Fruit fly (Drosophila melanogaster): Measurements from ENCODE around the gene CG6418.

CG6418 gene

dm6 chr3L:10857515-10858023, 21.3 kb downstream of the CG6418 start (continued):
- TF ChIP-seq kay (GFP tag; optimal IDR thresholded peaks at IDR 0.05) (no peak), seq (GFP tag; IDR thresholded peaks at IDR 0.05) (peak; percentile 72), repo (GFP tag; optimal IDR thresholded peaks at IDR 0.05) (no peak), CG10462 (GFP tag; optimal IDR thresholded peaks at IDR 0.05) (no peak), chn (GFP tag; optimal IDR thresholded peaks at IDR 0.05) (peak; percentile 46), CG6765 (GFP tag; optimal IDR thresholded peaks at IDR 0.05) (peak; percentile 60), nau (GFP tag; optimal IDR thresholded peaks at IDR 0.05) (peak; percentile 40), kah (GFP tag; optimal IDR thresholded peaks at IDR 0.05) (peak; percentile 43), CG13624 (GFP tag; optimal IDR thresholded peaks at IDR 0.05) (peak; percentile 4), CG1233 (GFP tag; optimal IDR thresholded peaks at IDR 0.05) (peak; percentile 50), CG12219 (GFP tag; optimal IDR thresholded peaks at IDR 0.05) (peak; percentile 7), tgo (GFP tag; IDR thresholded peaks at IDR 0.05) (peak; percentile 14; the same call in 1 of the 3 replicates), CG17328 (GFP tag; IDR thresholded peaks at IDR 0.05) (peak; percentile 70), bab2 (GFP tag; optimal IDR thresholded peaks at IDR 0.05) (peak; percentile 42), cad (GFP tag; optimal IDR thresholded peaks at IDR 0.05) (peak; percentile 58), CG2199 (GFP tag; IDR thresholded peaks at IDR 0.05) (peak; percentile 95; the same call in 2 of the 3 replicates), crp (GFP tag; optimal IDR thresholded peaks at IDR 0.05) (peak in 1 of 2 experiments; percentile 8), grau (tag; optimal IDR thresholded peaks at IDR 0.05) (peak; percentile 54), CG8388 (GFP tag; optimal IDR thresholded peaks at IDR 0.05) (peak; percentile 5), Stat92E (GFP tag; optimal IDR thresholded peaks at IDR 0.05) (peak in 1 of 3 experiments; percentile 68), CG7745 (tag; optimal IDR thresholded peaks at IDR 0.05) (peak; percentile 95), CG17361 (GFP tag; IDR thresholded peaks at IDR 0.05) (no peak), CTCF (GFP tag; optimal IDR thresholded peaks at IDR 0.05) (peak; percentile 9), Xrp1 (GFP tag; IDR thresholded peaks at IDR 0.05) (no peak), CG7839 (tag; optimal IDR thresholded peaks at IDR 0.05) (peak; percentile 48), CG12071 (GFP tag; optimal IDR thresholded peaks at IDR 0.05) (peak; percentile 26), run (tag; optimal IDR thresholded peaks at IDR 0.05) (peak; percentile 18), trem (tag; optimal IDR thresholded peaks at IDR 0.05) (peak; percentile 4), CG3838 (GFP tag; optimal IDR thresholded peaks at IDR 0.05) (peak; percentile 33), Ada2b (GFP tag; IDR thresholded peaks at IDR 0.05) (0 out of 2 replicates have a peak, but pooled peaks have one; percentile 17), GATAe (GFP tag; conservative IDR thresholded peaks at IDR 0.05) (peak; percentile 28; the same call in 1 of the 2 replicates), Nf-YC (tag; optimal IDR thresholded peaks at IDR 0.05) (peak; percentile 41), CG2120 (GFP tag; optimal IDR thresholded peaks at IDR 0.05) (peak; percentile 43), CG9609 (GFP tag; optimal IDR thresholded peaks at IDR 0.05) (no peak), Doc3 (GFP tag; IDR thresholded peaks at IDR 0.05; ENCODE audit: partially characterized antibody) (no peak), CG9876 (GFP tag; optimal IDR thresholded peaks at IDR 0.05) (peak; percentile 17), NfI (GFP tag; optimal IDR thresholded peaks at IDR 0.05) (peak; percentile 45), jumu (GFP tag; optimal IDR thresholded peaks at IDR 0.05) (no peak), Hr78 (GFP tag; optimal IDR thresholded peaks at IDR 0.05) (peak in 1 of 2 experiments; percentile 78), CrebB (tag; optimal IDR thresholded peaks at IDR 0.05) (peak; percentile 59), kni (GFP tag; optimal IDR thresholded peaks at IDR 0.05) (peak; percentile 97)

- TF ChIP-seq CG12769 (tag; optimal IDR thresholded peaks at IDR 0.05), result peak; percentile 85
- peak; percentile 53 for TF ChIP-seq repo (GFP tag; optimal IDR thresholded peaks at IDR 0.05)
- TF ChIP-seq Bgb (GFP tag; IDR thresholded peaks at IDR 0.05; ENCODE audit: partially characterized antibody), result peak; percentile 70
- peak; percentile 75 for TF ChIP-seq CG11504 (tag; optimal IDR thresholded peaks at IDR 0.05)
- peak; percentile 79 for TF ChIP-seq D (optimal IDR thresholded peaks at IDR 0.05)
- TF ChIP-seq D (GFP tag; optimal IDR thresholded peaks at IDR 0.05), result peak; percentile 62
- no peak for TF ChIP-seq emc (GFP tag; optimal IDR thresholded peaks at IDR 0.05)
- peak; percentile 50 for TF ChIP-seq Side (GFP tag; optimal IDR thresholded peaks at IDR 0.05)
- TF ChIP-seq CG13287 (GFP tag; IDR thresholded peaks at IDR 0.05; ENCODE audit: partially characterized antibody), result peak; percentile 56; the same call in 1 of the 2 replicates
- TF ChIP-seq CG2120 (GFP tag; optimal IDR thresholded peaks at IDR 0.05), result peak; percentile 9
- peak; percentile 49 for TF ChIP-seq dm (GFP tag; optimal IDR thresholded peaks at IDR 0.05)
- TF ChIP-seq CG12299 (tag; optimal IDR thresholded peaks at IDR 0.05), result no peak
- no peak for TF ChIP-seq CG17186 (GFP tag; optimal IDR thresholded peaks at IDR 0.05)
Observed at dm6 chr3L:10856534-10857030, 22.3 kb downstream of the CG6418 start.
